Worm (Caenorhabditis elegans): ENCODE measurements around the gene rnr-2.

- TF ChIP-seq tra-4 (tag; optimal IDR thresholded peaks at IDR 0.05): no peak
- no peak for TF ChIP-seq hmg-4 (GFP tag; optimal IDR thresholded peaks at IDR 0.05)
- no peak for TF ChIP-seq F13C5.2 (tag; optimal IDR thresholded peaks at IDR 0.05)
- TF ChIP-seq flt-1 (GFP tag; IDR thresholded peaks at IDR 0.05): no peak
- no peak for TF ChIP-seq pes-1 (GFP tag; IDR thresholded peaks at IDR 0.05)
- TF ChIP-seq ceh-36 (tag; optimal IDR thresholded peaks at IDR 0.05): no peak
- no peak for TF ChIP-seq tbx-11 (GFP tag; IDR thresholded peaks at IDR 0.05)
- TF ChIP-seq aly-1 (tag; optimal IDR thresholded peaks at IDR 0.05): no peak
- no peak for TF ChIP-seq ama-1 (optimal IDR thresholded peaks at IDR 0.05)
- TF ChIP-seq hmbx-1 (tag; optimal IDR thresholded peaks at IDR 0.05): no peak
- TF ChIP-seq tbx-37 (GFP tag; conservative IDR thresholded peaks at IDR 0.05): no peak
- no peak for TF ChIP-seq scrt-1 (GFP tag; IDR thresholded peaks at IDR 0.05)
Measured at ce11 chrIII:4049150-4049549, 45.6 kb downstream of the rnr-2 start.

Data from whole organism, early embryonic.